Fruit fly (Drosophila melanogaster) whole organism, embryonic: ENCODE measurements around the gene Gdi.

Source experiments
- Ada2b ChIP-seq: fragments of 200-800 bp; sonication (Bioruptor generic); IDR thresholded peaks from 2 replicates; pipeline ENCODE4 v1.3.6; 2022; ENCODE audit warnings: missing biosample characterization, missing genetic modification characterization
- Bdp1 ChIP-seq: fragments of 200-800 bp; sonication (Bioruptor generic); optimal IDR thresholded peaks from 3 replicates; lab custom pipeline; 2016; ENCODE audit warnings: missing biosample characterization, missing genetic modification characterization
- CG10321 ChIP-seq: fragments of 200-800 bp; sonication (Bioruptor generic); IDR thresholded peaks from 2 replicates; pipeline ENCODE4 v1.3.6; 2022; ENCODE audit warnings: missing biosample characterization, missing genetic modification characterization
- CG11085 ChIP-seq: fragments of 200-800 bp; sonication (Bioruptor generic); IDR thresholded peaks from 2 replicates; pipeline ENCODE4 v1.3.6; 2022; ENCODE audit warnings: missing biosample characterization, missing genetic modification characterization
- CG11504 ChIP-seq: fragments of 200-800 bp; sonication (Bioruptor generic); optimal IDR thresholded peaks from 3 replicates; lab custom pipeline; 2019; ENCODE audit warnings: missing biosample characterization, mild to moderate bottlenecking, missing genetic modification characterization, moderate library complexity
- CG12155 ChIP-seq: fragments of 200-800 bp; sonication (Bioruptor generic); optimal IDR thresholded peaks from 3 replicates; lab custom pipeline; 2016; ENCODE audit warnings: missing biosample characterization, missing genetic modification characterization
- CG12236 ChIP-seq: fragments of 200-800 bp; sonication (Bioruptor generic); optimal IDR thresholded peaks from 2 replicates; lab custom pipeline; 2016; ENCODE audit warnings: missing biosample characterization, missing genetic modification characterization
- CG12744 ChIP-seq: fragments of 200-800 bp; sonication (Bioruptor generic); optimal IDR thresholded peaks from 2 replicates; lab custom pipeline; 2016; ENCODE audit warnings: missing biosample characterization, missing genetic modification characterization
- CG14014 ChIP-seq: fragments of 200-800 bp; sonication (Bioruptor generic); IDR thresholded peaks from 2 replicates; pipeline ENCODE4 v1.3.6; 2022; ENCODE audit warnings: missing biosample characterization, missing genetic modification characterization
- CG14860 ChIP-seq: fragments of 200-800 bp; sonication (Bioruptor generic); IDR thresholded peaks from 3 replicates; pipeline ENCODE4 v1.3.6; 2022; ENCODE audit warnings: missing biosample characterization, missing genetic modification characterization; ENCODE audit not compliant: partially characterized antibody
- CG30020 ChIP-seq: fragments of 200-800 bp; optimal IDR thresholded peaks from 2 replicates; lab custom pipeline; 2019; ENCODE audit warnings: missing biosample characterization, mild to moderate bottlenecking, missing genetic modification characterization, moderate library complexity
- CG42726 ChIP-seq: fragments of 200-800 bp; sonication (Bioruptor generic); IDR thresholded peaks from 2 replicates; pipeline ENCODE4 v1.3.6; 2022; ENCODE audit warnings: missing biosample characterization, missing genetic modification characterization; ENCODE audit not compliant: partially characterized antibody
- CG4617 ChIP-seq: fragments of 200-800 bp; sonication (Bioruptor generic); optimal IDR thresholded peaks from 3 replicates; lab custom pipeline; 2016; ENCODE audit warnings: missing biosample characterization, missing genetic modification characterization, borderline replicate concordance
- CG5180 ChIP-seq: fragments of 200-800 bp; sonication (Bioruptor generic); optimal IDR thresholded peaks from 3 replicates; lab custom pipeline; 2017; ENCODE audit warnings: missing biosample characterization, missing genetic modification characterization, mild to moderate bottlenecking, moderate library complexity, missing genetic modification reagents
- CG5953 ChIP-seq: fragments of 200-800 bp; sonication (Bioruptor generic); IDR thresholded peaks from 2 replicates; pipeline ENCODE4 v1.3.6; 2022; ENCODE audit warnings: missing biosample characterization, missing genetic modification characterization
- CG7928 ChIP-seq: fragments of 200-800 bp; sonication (Bioruptor generic); optimal IDR thresholded peaks from 2 replicates; lab custom pipeline; 2017; ENCODE audit warnings: missing biosample characterization, mild to moderate bottlenecking, missing genetic modification characterization
- CG9437 ChIP-seq: fragments of 200-800 bp; sonication (Bioruptor generic); optimal IDR thresholded peaks from 2 replicates; lab custom pipeline; 2018; ENCODE audit warnings: missing biosample characterization, mild to moderate bottlenecking, missing genetic modification characterization
- Doc2 ChIP-seq: fragments of 200-800 bp; sonication (Bioruptor generic); IDR thresholded peaks from 2 replicates; pipeline ENCODE4 v1.3.6; 2022; ENCODE audit warnings: missing biosample characterization, missing genetic modification characterization
- Dref ChIP-seq: fragments of 200-800 bp; sonication (Bioruptor generic); IDR thresholded peaks from 2 replicates; pipeline ENCODE4 v1.3.6; 2022; ENCODE audit warnings: missing biosample characterization, missing genetic modification characterization
- H2.0 ChIP-seq: fragments of 200-800 bp; sonication (Bioruptor generic); IDR thresholded peaks from 2 replicates; pipeline ENCODE4 v1.3.6; 2022; ENCODE audit warnings: missing biosample characterization, missing genetic modification characterization
- HLH4C ChIP-seq: fragments of 200-800 bp; sonication (Bioruptor generic); IDR thresholded peaks from 3 replicates; pipeline ENCODE4 v1.3.6; 2022; ENCODE audit warnings: missing biosample characterization, missing genetic modification characterization; ENCODE audit not compliant: partially characterized antibody
- Hmx ChIP-seq: fragments of 200-800 bp; sonication (Bioruptor generic); optimal IDR thresholded peaks from 2 replicates; lab custom pipeline; 2016; ENCODE audit warnings: missing biosample characterization, missing genetic modification characterization
- Hr78 ChIP-seq, 2 experiments: fragments of 200-800 bp in 1 of 2; fragments of >200 bp in 1 of 2; sonication (Bioruptor generic) in 1 of 2; optimal IDR thresholded peaks; 2 replicates each; lab custom pipeline; 2017 to 2019; ENCODE audit warnings: missing biosample characterization in 2 of 2, missing genetic modification characterization in 2 of 2, mild to moderate bottlenecking in 1 of 2, moderate library complexity in 1 of 2
- Lpt ChIP-seq: fragments of >200 bp; optimal IDR thresholded peaks from 2 replicates; lab custom pipeline; 2018; ENCODE audit warnings: missing biosample characterization, missing genetic modification characterization
- Myb ChIP-seq: fragments of 200-800 bp; sonication (Bioruptor generic); optimal IDR thresholded peaks from 2 replicates; lab custom pipeline; 2016; ENCODE audit warnings: missing biosample characterization, missing genetic modification characterization
- NK7.1 ChIP-seq: fragments of 200-800 bp; sonication (Bioruptor generic); optimal IDR thresholded peaks from 3 replicates; lab custom pipeline; 2016; ENCODE audit warnings: missing biosample characterization, missing genetic modification characterization
- Sry-δ ChIP-seq: fragments of 200-800 bp; sonication (Bioruptor generic); optimal IDR thresholded peaks from 2 replicates; lab custom pipeline; 2016; ENCODE audit warnings: missing biosample characterization, missing genetic modification characterization
- Xrp1 ChIP-seq: fragments of 200-800 bp; sonication (Bioruptor generic); IDR thresholded peaks from 2 replicates; pipeline ENCODE4 v1.3.6; 2022; ENCODE audit warnings: missing biosample characterization, missing genetic modification characterization
- ab ChIP-seq: fragments of 200-800 bp; sonication (Bioruptor generic); optimal IDR thresholded peaks from 2 replicates; lab custom pipeline; 2016; ENCODE audit warnings: missing biosample characterization, missing genetic modification characterization
- bab2 ChIP-seq: fragments of 200-800 bp; sonication (Bioruptor generic); optimal IDR thresholded peaks from 2 replicates; lab custom pipeline; 2016; ENCODE audit warnings: missing biosample characterization, missing genetic modification characterization
- btn ChIP-seq: fragments of 200-800 bp; sonication (Bioruptor generic); optimal IDR thresholded peaks from 2 replicates; lab custom pipeline; 2016; ENCODE audit warnings: missing biosample characterization, missing genetic modification characterization
- chm ChIP-seq: fragments of 200-800 bp; sonication (Bioruptor generic); IDR thresholded peaks from 2 replicates; pipeline ENCODE4 v1.3.6; 2022; ENCODE audit warnings: missing biosample characterization, missing genetic modification characterization
- dati ChIP-seq: fragments of 200-800 bp; sonication (Bioruptor generic); IDR thresholded peaks from 2 replicates; pipeline ENCODE4 v1.3.6; 2022; ENCODE audit warnings: missing biosample characterization, missing genetic modification characterization
- fd64A ChIP-seq: fragments of 200-800 bp; sonication (Bioruptor generic); optimal IDR thresholded peaks from 3 replicates; lab custom pipeline; 2018; ENCODE audit warnings: missing biosample characterization, mild to moderate bottlenecking, missing genetic modification characterization
- gcm2 ChIP-seq: fragments of 200-800 bp; sonication (Bioruptor generic); optimal IDR thresholded peaks from 2 replicates; lab custom pipeline; 2016; ENCODE audit warnings: missing biosample characterization, missing genetic modification characterization
- her ChIP-seq: fragments of 200-800 bp; sonication (Bioruptor generic); optimal IDR thresholded peaks from 2 replicates; lab custom pipeline; 2016; ENCODE audit warnings: missing biosample characterization, missing genetic modification characterization
- kah ChIP-seq: fragments of 200-800 bp; sonication (Bioruptor generic); optimal IDR thresholded peaks from 2 replicates; lab custom pipeline; 2018; ENCODE audit warnings: missing biosample characterization, mild to moderate bottlenecking, missing genetic modification characterization
- lov ChIP-seq, 2 experiments: fragments of 200-800 bp in 1 of 2; fragments of >200 bp in 1 of 2; sonication (Bioruptor generic) in 1 of 2; IDR thresholded peaks in 1 of 2; optimal IDR thresholded peaks in 1 of 2; 2 replicates in 1 of 2; 3 replicates in 1 of 2; pipeline versions ENCODE4 v1.3.6 to Lab custom; 2017 to 2022; ENCODE audit warnings: missing biosample characterization in 1 of 2, missing genetic modification characterization in 1 of 2
- pan ChIP-seq, 4 experiments: fragments of >200 bp in 3 of 4; fragments of 200-800 bp in 1 of 4; sonication (Bioruptor generic) in 1 of 4; optimal IDR thresholded peaks in 3 of 4; IDR thresholded peaks in 1 of 4; 2 replicates each; pipeline versions ENCODE4 v1.3.6 to Lab custom; 2017 to 2022; ENCODE audit warnings: missing biosample characterization in 2 of 4, missing genetic modification characterization in 2 of 4, mixed read lengths in 1 of 4
- phol ChIP-seq: fragments of 200-800 bp; sonication (Bioruptor generic); optimal IDR thresholded peaks from 3 replicates; lab custom pipeline; 2018; ENCODE audit warnings: missing biosample characterization, mild to moderate bottlenecking, missing genetic modification characterization, moderate library complexity
- salm ChIP-seq: fragments of 200-800 bp; sonication (Bioruptor generic); optimal IDR thresholded peaks from 2 replicates; lab custom pipeline; 2018; ENCODE audit warnings: missing biosample characterization, mild to moderate bottlenecking, missing genetic modification characterization
- shn ChIP-seq: fragments of 200-800 bp; sonication (Bioruptor generic); optimal IDR thresholded peaks from 3 replicates; lab custom pipeline; 2016; ENCODE audit warnings: missing biosample characterization, missing genetic modification characterization
- sima ChIP-seq: fragments of 200-800 bp; sonication (Bioruptor generic); optimal IDR thresholded peaks from 2 replicates; lab custom pipeline; 2016; ENCODE audit warnings: missing biosample characterization, missing genetic modification characterization
- slbo ChIP-seq: fragments of 200-800 bp; sonication (Bioruptor generic); IDR thresholded peaks from 2 replicates; pipeline ENCODE4 v1.3.6; 2022; ENCODE audit warnings: missing biosample characterization, missing genetic modification characterization
- tna ChIP-seq: fragments of 200-800 bp; sonication (Bioruptor generic); IDR thresholded peaks from 2 replicates; pipeline ENCODE4 v1.3.6; 2022; ENCODE audit warnings: missing biosample characterization, missing genetic modification characterization; ENCODE audit not compliant: partially characterized antibody
- tx ChIP-seq: fragments of 200-800 bp; sonication (Bioruptor generic); optimal IDR thresholded peaks from 2 replicates; lab custom pipeline; 2016; ENCODE audit warnings: missing biosample characterization, missing genetic modification characterization
- unc-4 ChIP-seq: fragments of 200-800 bp; sonication (Bioruptor generic); IDR thresholded peaks from 2 replicates; pipeline ENCODE4 v1.3.6; 2022; ENCODE audit warnings: missing biosample characterization, missing genetic modification characterization; ENCODE audit not compliant: partially characterized antibody
- usp ChIP-seq: fragments of >200 bp; optimal IDR thresholded peaks from 2 replicates; lab custom pipeline; 2017; ENCODE audit warnings: missing biosample characterization, missing genetic modification characterization
- zfh2 ChIP-seq: fragments of 200-800 bp; sonication (Bioruptor generic); optimal IDR thresholded peaks from 2 replicates; lab custom pipeline; 2016; ENCODE audit warnings: missing biosample characterization, missing genetic modification characterization

The Gdi gene

dm6 chr2L:9502786-9503443, 8.2 kb upstream of the Gdi start (continued):
- no peak for TF ChIP-seq Dref (GFP tag; lab: Robert Waterston, UW)
- no peak; the same call in 1 of the 2 replicates for TF ChIP-seq CG10321 (GFP tag; lab: Robert Waterston, UW)
- TF ChIP-seq phol = peak; percentile 54
- TF ChIP-seq gcm2 (GFP tag; lab: Kevin White, UChicago) = no peak
- TF ChIP-seq salm (tag; lab: Kevin White, UChicago) = peak; percentile 75
- TF ChIP-seq pan (optimal IDR thresholded peaks at IDR 0.05; lab: Kevin White, UChicago) = no peak
- TF ChIP-seq pan (GFP tag; optimal IDR thresholded peaks at IDR 0.05 in 1 of 2, IDR thresholded peaks at IDR 0.05 in 1 of 2) = peak in 1 of 2 experiments; percentile 89
- TF ChIP-seq her = no peak
- no peak for TF ChIP-seq Sry-δ (GFP tag; lab: Kevin White, UChicago)
- peak; percentile 89 for TF ChIP-seq CG11504 (tag; lab: Kevin White, UChicago)
- peak; percentile 83 for TF ChIP-seq Xrp1 (GFP tag; lab: Robert Waterston, UW)
- TF ChIP-seq tna = no peak
- TF ChIP-seq CG5953 (GFP tag; lab: Robert Waterston, UW) = peak; percentile 68
- peak; percentile 24 for TF ChIP-seq Bdp1 (GFP tag; lab: Kevin White, UChicago)
- TF ChIP-seq unc-4 (GFP tag; lab: Robert Waterston, UW) = no peak
- no peak for TF ChIP-seq Doc2 (GFP tag; lab: Robert Waterston, UW)
- no peak for TF ChIP-seq HLH4C
- TF ChIP-seq dati = no peak
- peak; percentile 77 for TF ChIP-seq CG14014 (GFP tag; lab: Robert Waterston, UW)
- TF ChIP-seq CG30020 = no peak
- peak; percentile 85 for TF ChIP-seq Ada2b (GFP tag; lab: Robert Waterston, UW)
- no peak for TF ChIP-seq bab2 (GFP tag; lab: Kevin White, UChicago)
- peak; percentile 37 for TF ChIP-seq zfh2 (GFP tag; lab: Kevin White, UChicago)
- no peak for TF ChIP-seq Hmx
- peak; percentile 83 for TF ChIP-seq slbo
- TF ChIP-seq lov (optimal IDR thresholded peaks at IDR 0.05; lab: Kevin White, UChicago) = no peak
- TF ChIP-seq lov (GFP tag; IDR thresholded peaks at IDR 0.05; lab: Robert Waterston, UW) = 0 out of 3 replicates have a peak, but pooled peaks have one; percentile 55
- TF ChIP-seq kah (GFP tag; lab: Kevin White, UChicago) = no peak
- no peak for TF ChIP-seq CG12236 (GFP tag; lab: Kevin White, UChicago)
- TF ChIP-seq btn = no peak
- TF ChIP-seq ab (GFP tag; lab: Kevin White, UChicago) = no peak
- TF ChIP-seq chm = peak; percentile 67; the same call in 1 of the 2 replicates
- TF ChIP-seq CG12744 (GFP tag; lab: Kevin White, UChicago) = no peak
- peak; percentile 56 for TF ChIP-seq CG9437 (GFP tag; lab: Kevin White, UChicago)
- TF ChIP-seq Lpt (GFP tag; lab: Kevin White, UChicago) = no peak
- peak; percentile 1 for TF ChIP-seq CG7928 (GFP tag; lab: Kevin White, UChicago)
- no peak for TF ChIP-seq CG42726 (GFP tag; lab: Robert Waterston, UW)
- no peak for TF ChIP-seq fd64A (GFP tag; lab: Kevin White, UChicago)
- no peak for TF ChIP-seq sima
- TF ChIP-seq CG12155 = peak; percentile 50
- TF ChIP-seq CG5180 (GFP tag; lab: Kevin White, UChicago) = no peak
- no peak for TF ChIP-seq tx (GFP tag; lab: Kevin White, UChicago)
- no peak for TF ChIP-seq shn
- TF ChIP-seq Myb (GFP tag; lab: Kevin White, UChicago) = peak; percentile 12
- no peak for TF ChIP-seq CG11085 (GFP tag; lab: Robert Waterston, UW)
- TF ChIP-seq Hr78 (GFP tag; optimal IDR thresholded peaks at IDR 0.05; lab: Kevin White, UChicago) = peak in 1 of 2 experiments; percentile 53
- TF ChIP-seq usp (GFP tag; lab: Kevin White, UChicago) = no peak
- no peak for TF ChIP-seq NK7.1 (GFP tag; lab: Kevin White, UChicago)
- TF ChIP-seq CG4617 = no peak
- peak; percentile 83 for TF ChIP-seq H2.0
- TF ChIP-seq CG14860 = no peak
